Fruit fly (Drosophila melanogaster) S2 (cell line): ENCODE data around the gene CG32249.

Experiments used
- CG8478 ChIP-seq: fragments of >200 bp; optimal IDR thresholded peaks from 2 replicates; lab custom pipeline; 2018
- CTCF ChIP-seq, 2 experiments: fragments of >200 bp; optimal IDR thresholded peaks; 2 replicates each; lab custom pipeline; 2018

dm6 chr3L:4493609-4494008 lies 23.8 kb downstream of the CG32249 start:
- TF ChIP-seq CTCF (optimal IDR thresholded peaks at IDR 0.05; lab: Kevin White, UChicago): no peak
- TF ChIP-seq CG8478 (lab: Kevin White, UChicago): no peak
